Worm (Caenorhabditis elegans) whole organism, L4 larva: ENCODE results near the gene mel-11.

Experiments used
- F10B5.3 ChIP-seq: sonication (generic microtip); optimal IDR thresholded peaks from 2 replicates; lab custom pipeline; 2016; ENCODE audit warnings: mild to moderate bottlenecking, missing genetic modification characterization, missing compliant biosample characterization
- F44E2.7 ChIP-seq: fragments of 200-800 bp; sonication (Bioruptor generic); IDR thresholded peaks from 2 replicates; pipeline ENCODE4 v2.1.2; 2022; ENCODE audit warnings: missing genetic modification characterization, missing compliant biosample characterization
- R02D3.7 ChIP-seq: fragments of 150-350 bp; sonication (generic microtip); optimal IDR thresholded peaks from 3 replicates; lab custom pipeline; 2014; ENCODE audit warnings: missing biosample characterization, missing genetic modification characterization
- Y105C5A.15 ChIP-seq: fragments of 200-800 bp; sonication (Bioruptor generic); IDR thresholded peaks from 2 replicates; pipeline ENCODE4 v1.3.6; 2022; ENCODE audit warnings: missing genetic modification characterization, missing compliant biosample characterization
- Y5F2A.4 ChIP-seq: fragments of 200-800 bp; sonication (Bioruptor generic); optimal IDR thresholded peaks from 2 replicates; lab custom pipeline; 2018; ENCODE audit warnings: mild to moderate bottlenecking, missing genetic modification characterization, missing compliant biosample characterization
- aha-1 ChIP-seq: fragments of 150-350 bp; peaks from one replicate; lab custom pipeline; 2014; ENCODE audit warnings: missing biosample characterization, missing genetic modification characterization
- aly-2 ChIP-seq: sonication (generic microtip); optimal IDR thresholded peaks from 2 replicates; lab custom pipeline; 2018; ENCODE audit warnings: missing biosample characterization, missing genetic modification characterization
- arid-1 ChIP-seq: fragments of 200-800 bp; sonication (Bioruptor generic); conservative IDR thresholded peaks from 2 replicates; pipeline ENCODE4 v1.3.6; 2022; ENCODE audit warnings: missing genetic modification reagents, missing genetic modification characterization, missing compliant biosample characterization
- ces-1 ChIP-seq: fragments of 150-350 bp; sonication (generic microtip); optimal IDR thresholded peaks from 4 replicates; lab custom pipeline; 2014; ENCODE audit warnings: missing biosample characterization, missing genetic modification reagents, missing genetic modification characterization
- ctbp-1 ChIP-seq: fragments of 200-800 bp; sonication (Bioruptor generic); IDR thresholded peaks from 2 replicates; pipeline ENCODE4 v1.3.6; 2022; ENCODE audit warnings: missing genetic modification reagents, missing genetic modification characterization, missing compliant biosample characterization
- dmd-8 ChIP-seq: fragments of 200-800 bp; sonication (Bioruptor generic); IDR thresholded peaks from 2 replicates; pipeline ENCODE4 v1.3.6; 2022; ENCODE audit warnings: missing genetic modification characterization, missing compliant biosample characterization
- dve-1 ChIP-seq: sonication (generic microtip); optimal IDR thresholded peaks from 2 replicates; lab custom pipeline; 2017; ENCODE audit warnings: antibody characterized with exemption, mild to moderate bottlenecking, missing genetic modification characterization, missing compliant biosample characterization; ENCODE audit not compliant: insufficient read depth
- fkh-10 ChIP-seq: fragments of 150-350 bp; optimal IDR thresholded peaks from 2 replicates; lab custom pipeline; 2014; ENCODE audit warnings: missing biosample characterization, missing genetic modification reagents, missing genetic modification characterization
- hif-1 ChIP-seq, 2 experiments: sonication (generic microtip); optimal IDR thresholded peaks; 2 replicates each; lab custom pipeline; 2016 to 2017; ENCODE audit warnings: missing compliant biosample characterization in 2 of 2, missing genetic modification characterization in 2 of 2, missing genetic modification reagents in 2 of 2, missing genotype in 2 of 2, mild to moderate bottlenecking in 1 of 2
- hlh-30 ChIP-seq: sonication (generic microtip); optimal IDR thresholded peaks from 2 replicates; lab custom pipeline; 2017; ENCODE audit warnings: antibody characterized with exemption, mild to moderate bottlenecking, missing genetic modification characterization, missing compliant biosample characterization; ENCODE audit not compliant: insufficient read depth
- mdl-1 ChIP-seq, 2 experiments: fragments of 150-350 bp in 1 of 2; sonication (generic microtip) in 1 of 2; optimal IDR thresholded peaks; 2 replicates each; lab custom pipeline; 2014 to 2017; ENCODE audit warnings: missing biosample characterization in 2 of 2, missing genetic modification characterization in 2 of 2
- mdt-29 ChIP-seq: fragments of 200-800 bp; sonication (Bioruptor generic); IDR thresholded peaks from 2 replicates; pipeline ENCODE4 v1.3.6; 2022; ENCODE audit warnings: missing genetic modification reagents, missing genetic modification characterization, missing compliant biosample characterization
- nhr-28 ChIP-seq: fragments of 150-350 bp; optimal IDR thresholded peaks from 2 replicates; lab custom pipeline; 2014; ENCODE audit warnings: missing biosample characterization, missing genetic modification characterization
- php-3 ChIP-seq: fragments of 200-800 bp; sonication (Bioruptor generic); IDR thresholded peaks from 2 replicates; pipeline ENCODE4 v1.3.6; 2022; ENCODE audit warnings: missing genetic modification reagents, missing genetic modification characterization, missing compliant biosample characterization
- pqm-1 ChIP-seq: sonication (generic microtip); optimal IDR thresholded peaks from 2 replicates; lab custom pipeline; 2017; ENCODE audit warnings: missing biosample characterization, missing genetic modification characterization
- unc-62 ChIP-seq, 3 experiments: fragments of 150-350 bp in 1 of 3; sonication (generic microtip); optimal IDR thresholded peaks in 2 of 3; peaks in 1 of 3; 1 replicate in 1 of 3; 2 replicates in 2 of 3; lab custom pipeline; 2014 to 2017; ENCODE audit warnings: missing biosample characterization in 3 of 3, missing genetic modification characterization in 3 of 3, missing genetic modification reagents in 3 of 3, missing genotype in 1 of 3
- ztf-11 ChIP-seq: fragments of 150-350 bp; optimal IDR thresholded peaks from 2 replicates; lab custom pipeline; 2014; ENCODE audit warnings: missing biosample characterization, missing genetic modification characterization
- ztf-7 ChIP-seq: fragments of 150-350 bp; optimal IDR thresholded peaks from 2 replicates; lab custom pipeline; 2014; ENCODE audit warnings: missing biosample characterization, missing genetic modification characterization

Gene mel-11

ce11 chrII:9358230-9358629 is at the start of gene mel-11:
Gene mel-11 (plus strand): TSS chrII:9358530.
- TF ChIP-seq Y105C5A.15 (GFP tag; lab: Robert Waterston, UW): no peak

ce11 chrII:9308614-9309046 is 49.7 kb upstream of the mel-11 start:
- TF ChIP-seq unc-62 (GFP tag; optimal IDR thresholded peaks at IDR 0.05 in 1 of 2; lab: Kevin White, UChicago) (peak in 1 of 2 experiments; percentile 79), unc-62 (tag; optimal IDR thresholded peaks at IDR 0.05; lab: Kevin White, UChicago) (no peak), Y105C5A.15 (GFP tag; lab: Robert Waterston, UW) (no peak), arid-1 (GFP tag; lab: Robert Waterston, UW) (no peak)

- TF ChIP-seq aha-1 (tag; lab: Kevin White, UChicago): peak; percentile 71
- TF ChIP-seq aly-2: no peak
These were observed 48.1 kb upstream of the mel-11 start, which contains the start of gene cam-1 for ce11 chrII:9310204-9310603. Gene cam-1 (minus strand): TSS chrII:9310304.

- no peak for TF ChIP-seq pqm-1
- no peak for TF ChIP-seq php-3
- no peak for TF ChIP-seq dve-1
- TF ChIP-seq, all 104 proteins: peak for 0
These were observed 47.5 kb upstream of the mel-11 start for ce11 chrII:9310794-9311193.

ce11 chrII:9311702-9312101 is 46.6 kb upstream of the mel-11 start:
- TF ChIP-seq fkh-10 (GFP tag; lab: Kevin White, UChicago) (peak; percentile 89), Y5F2A.4 (no peak), ctbp-1 (GFP tag; lab: Robert Waterston, UW) (peak; percentile 43; the same call in 1 of the 2 replicates), ztf-7 (tag; lab: Kevin White, UChicago) (no peak), F44E2.7 (GFP tag; lab: Robert Waterston, UW) (no peak), ces-1 (GFP tag; lab: Kevin White, UChicago) (peak; percentile 40), hif-1 (tag; optimal IDR thresholded peaks at IDR 0.05; lab: Kevin White, UChicago) (no peak), mdt-29 (no peak), dmd-8 (GFP tag; lab: Robert Waterston, UW) (no peak), ztf-11 (no peak)

ce11 chrII:9313335-9313734 is 45.0 kb upstream of the mel-11 start:
- TF ChIP-seq mdl-1 (tag; optimal IDR thresholded peaks at IDR 0.05; lab: Kevin White, UChicago) (no peak), ctbp-1 (GFP tag; lab: Robert Waterston, UW) (0 out of 2 replicates have a peak, but pooled peaks have one; percentile 12)

ce11 chrII:9314733-9315132 is 43.6 kb upstream of the mel-11 start:
- TF ChIP-seq aha-1 (tag; lab: Kevin White, UChicago) (peak; percentile 9), R02D3.7 (tag; lab: Kevin White, UChicago) (no peak)

ce11 chrII:9315692-9316091 is 42.6 kb upstream of the mel-11 start:
- TF ChIP-seq hlh-30 (tag; lab: Kevin White, UChicago) (peak; percentile 6), F10B5.3 (tag; lab: Kevin White, UChicago) (no peak), unc-62 (GFP tag; optimal IDR thresholded peaks at IDR 0.05 in 1 of 2; lab: Kevin White, UChicago) (peak in 1 of 2 experiments; percentile 97), unc-62 (tag; optimal IDR thresholded peaks at IDR 0.05; lab: Kevin White, UChicago) (no peak)

ce11 chrII:9316801-9317200 is 41.5 kb upstream of the mel-11 start:
- TF ChIP-seq nhr-28 (tag; lab: Kevin White, UChicago) (no peak), aha-1 (tag; lab: Kevin White, UChicago) (peak; percentile 85)
- TF ChIP-seq, all 104 proteins: peak for 1
